Worm (Caenorhabditis elegans): ENCODE data around the gene Y53F4B.26.

- TF ChIP-seq nhr-28 (tag; optimal IDR thresholded peaks at IDR 0.05) (no peak), fos-1 (tag; optimal IDR thresholded peaks at IDR 0.05) (no peak), skn-1 (tag; optimal IDR thresholded peaks at IDR 0.05) (no peak), nhr-12 (tag; optimal IDR thresholded peaks at IDR 0.05) (no peak), ZK546.5 (tag; optimal IDR thresholded peaks at IDR 0.05) (no peak), aly-2 (tag; optimal IDR thresholded peaks at IDR 0.05) (no peak), snpc-4 (tag; optimal IDR thresholded peaks at IDR 0.05) (no peak), pha-4 (tag; optimal IDR thresholded peaks at IDR 0.05) (peak; percentile 43), ama-1 (optimal IDR thresholded peaks at IDR 0.05) (no peak), nfya-1 (tag; optimal IDR thresholded peaks at IDR 0.05; ENCODE audit: insufficient read depth) (no peak), ztf-4 (tag; optimal IDR thresholded peaks at IDR 0.05) (no peak)
These were observed 29.1 kb upstream of the Y53F4B.26 start, which contains the start of gene gst-29 for ce11 chrII:15169811-15170282.

Measured in whole organism, L3 larva.